Fruit fly (Drosophila melanogaster) S2 (cell line): Measurements from ENCODE around the gene CG31709.

ENCODE experiments used
- CG8478 ChIP-seq: fragments of >200 bp; optimal IDR thresholded peaks from 2 replicates; lab custom pipeline; 2018
- CTCF ChIP-seq, 2 experiments: fragments of >200 bp; optimal IDR thresholded peaks; 2 replicates each; lab custom pipeline; 2018

DNA sequence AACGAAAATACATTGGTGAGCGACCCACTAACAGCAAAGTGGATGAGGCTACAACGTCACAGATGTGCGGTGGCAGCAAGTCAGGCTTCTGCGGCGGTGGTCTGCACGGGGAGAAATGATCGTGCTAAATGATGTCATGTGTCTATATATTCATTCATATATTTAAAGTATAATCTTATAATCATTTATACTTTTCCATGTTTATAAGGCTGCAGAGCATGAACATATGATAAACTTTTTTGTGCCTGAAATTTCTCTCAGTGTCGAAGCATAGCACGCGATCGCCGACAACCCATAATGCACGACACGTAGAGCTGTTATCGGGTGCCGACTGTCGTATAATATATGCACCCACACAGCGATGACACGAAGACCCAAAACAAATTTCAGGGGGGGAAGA, 19.0 kb upstream of the CG31709 start:
- TF ChIP-seq CTCF (optimal IDR thresholded peaks at IDR 0.05; lab: Kevin White, UChicago) (no peak), CG8478 (no peak)
